Fruit fly (Drosophila melanogaster) whole organism, embryonic: Measurements from ENCODE around the gene Rbp1-like.
A peak's percentile ranks its signal among the peaks of the same experiment; 100 is the strongest.

Source experiments
- Antp ChIP-seq: fragments of 200-800 bp; sonication (Bioruptor generic); optimal IDR thresholded peaks from 3 replicates; lab custom pipeline; 2016; ENCODE audit warnings: missing biosample characterization, missing genetic modification characterization
- CG10431 ChIP-seq: fragments of 200-800 bp; sonication (Bioruptor generic); optimal IDR thresholded peaks from 3 replicates; lab custom pipeline; 2018; ENCODE audit warnings: missing biosample characterization, mild to moderate bottlenecking, missing genetic modification characterization
- CG10654 ChIP-seq: fragments of 200-800 bp; sonication (Bioruptor generic); optimal IDR thresholded peaks from 2 replicates; lab custom pipeline; 2016; ENCODE audit warnings: missing biosample characterization, missing genetic modification characterization
- CG12104 ChIP-seq: fragments of 200-800 bp; sonication (Bioruptor generic); optimal IDR thresholded peaks from 3 replicates; lab custom pipeline; 2016; ENCODE audit warnings: missing biosample characterization, missing genetic modification characterization
- CG13624 ChIP-seq: fragments of 200-800 bp; sonication (Bioruptor generic); optimal IDR thresholded peaks from 2 replicates; lab custom pipeline; 2016; ENCODE audit warnings: missing biosample characterization, missing genetic modification characterization
- CG13775 ChIP-seq: fragments of 200-800 bp; sonication (Bioruptor generic); optimal IDR thresholded peaks from 3 replicates; lab custom pipeline; 2017; ENCODE audit warnings: missing biosample characterization, mild to moderate bottlenecking, missing genetic modification characterization
- CG14710 ChIP-seq: fragments of 200-800 bp; sonication (Bioruptor generic); optimal IDR thresholded peaks from 3 replicates; lab custom pipeline; 2019; ENCODE audit warnings: missing biosample characterization, mild to moderate bottlenecking, missing genetic modification characterization, moderate library complexity
- CG2199 ChIP-seq: fragments of 200-800 bp; sonication (Bioruptor generic); IDR thresholded peaks from 3 replicates; pipeline ENCODE4 v1.3.6; 2022; ENCODE audit warnings: missing biosample characterization, missing genetic modification characterization
- CG2202 ChIP-seq: fragments of 200-800 bp; sonication (Bioruptor generic); optimal IDR thresholded peaks from 2 replicates; lab custom pipeline; 2018; ENCODE audit warnings: missing biosample characterization, mild to moderate bottlenecking, missing genetic modification characterization
- CG30020 ChIP-seq: fragments of 200-800 bp; optimal IDR thresholded peaks from 2 replicates; lab custom pipeline; 2019; ENCODE audit warnings: missing biosample characterization, mild to moderate bottlenecking, missing genetic modification characterization, moderate library complexity
- CG31365 ChIP-seq: fragments of 200-800 bp; sonication (Bioruptor generic); optimal IDR thresholded peaks from 2 replicates; lab custom pipeline; 2018; ENCODE audit warnings: missing biosample characterization, mild to moderate bottlenecking, missing genetic modification characterization
- CG4707 ChIP-seq: fragments of 200-800 bp; sonication (Bioruptor generic); optimal IDR thresholded peaks from 2 replicates; lab custom pipeline; 2018; ENCODE audit warnings: missing biosample characterization, mild to moderate bottlenecking, missing genetic modification characterization, moderate library complexity
- CG6654 ChIP-seq: fragments of 200-800 bp; sonication (Bioruptor generic); optimal IDR thresholded peaks from 2 replicates; lab custom pipeline; 2017; ENCODE audit warnings: missing biosample characterization, mild to moderate bottlenecking, missing genetic modification characterization
- CG6689 ChIP-seq: fragments of 200-800 bp; sonication (Bioruptor generic); IDR thresholded peaks from 2 replicates; pipeline ENCODE4 v1.3.6; 2022; ENCODE audit warnings: missing biosample characterization, missing genetic modification characterization
- CG6813 ChIP-seq: fragments of 200-800 bp; sonication (Bioruptor generic); optimal IDR thresholded peaks from 2 replicates; lab custom pipeline; 2017; ENCODE audit warnings: missing biosample characterization, missing genetic modification characterization, mild to moderate bottlenecking, moderate library complexity, missing genetic modification reagents
- CG7556 ChIP-seq: fragments of 200-800 bp; sonication (Bioruptor generic); optimal IDR thresholded peaks from 2 replicates; lab custom pipeline; 2017; ENCODE audit warnings: missing biosample characterization, mild to moderate bottlenecking, missing genetic modification characterization
- CG7839 ChIP-seq: fragments of 200-800 bp; sonication (Bioruptor generic); optimal IDR thresholded peaks from 3 replicates; lab custom pipeline; 2018; ENCODE audit warnings: missing biosample characterization, mild to moderate bottlenecking, missing genetic modification characterization, moderate library complexity
- CG8290 ChIP-seq, 3 experiments: fragments of 200-800 bp; sonication (Bioruptor generic); optimal IDR thresholded peaks; 2 replicates each; lab custom pipeline; 2016 to 2019; ENCODE audit warnings: missing biosample characterization in 3 of 3, missing genetic modification characterization in 3 of 3, mild to moderate bottlenecking in 2 of 3, moderate library complexity in 1 of 3
- CG9797 ChIP-seq: fragments of 200-800 bp; sonication (Bioruptor generic); optimal IDR thresholded peaks from 3 replicates; lab custom pipeline; 2018; ENCODE audit warnings: missing biosample characterization, mild to moderate bottlenecking, missing genetic modification characterization
- CrebB ChIP-seq: fragments of 200-800 bp; sonication (Bioruptor generic); optimal IDR thresholded peaks from 3 replicates; lab custom pipeline; 2018; ENCODE audit warnings: missing biosample characterization, mild to moderate bottlenecking, missing genetic modification characterization
- Dbx ChIP-seq: fragments of 200-800 bp; sonication (Bioruptor generic); IDR thresholded peaks from 3 replicates; pipeline ENCODE4 v1.3.6; 2022; ENCODE audit warnings: missing biosample characterization, missing genetic modification characterization
- Deaf1 ChIP-seq: fragments of 200-800 bp; optimal IDR thresholded peaks from 3 replicates; lab custom pipeline; 2019; ENCODE audit warnings: missing biosample characterization, mild to moderate bottlenecking, missing genetic modification characterization, moderate library complexity
- E2f2 ChIP-seq: fragments of 200-800 bp; sonication (Bioruptor generic); IDR thresholded peaks from 2 replicates; pipeline ENCODE4 v1.3.6; 2022; ENCODE audit warnings: missing biosample characterization, missing genetic modification characterization
- Ets97D ChIP-seq: fragments of 200-800 bp; sonication (Bioruptor generic); optimal IDR thresholded peaks from 3 replicates; lab custom pipeline; 2016; ENCODE audit warnings: missing biosample characterization, missing genetic modification characterization
- Fer3 ChIP-seq: fragments of 200-800 bp; sonication (Bioruptor generic); optimal IDR thresholded peaks from 2 replicates; lab custom pipeline; 2018; ENCODE audit warnings: missing biosample characterization, mild to moderate bottlenecking, missing genetic modification characterization, moderate library complexity
- Hand ChIP-seq: fragments of 200-800 bp; sonication (Bioruptor generic); optimal IDR thresholded peaks from 2 replicates; lab custom pipeline; 2017; ENCODE audit warnings: mild to moderate bottlenecking, missing biosample characterization, missing genetic modification reagents, missing genetic modification characterization
- Hey ChIP-seq: fragments of 200-800 bp; sonication (Bioruptor generic); optimal IDR thresholded peaks from 3 replicates; lab custom pipeline; 2018; ENCODE audit warnings: missing biosample characterization, mild to moderate bottlenecking, missing genetic modification characterization
- Hmr ChIP-seq: fragments of 200-800 bp; sonication (Bioruptor generic); optimal IDR thresholded peaks from 3 replicates; lab custom pipeline; 2017; ENCODE audit warnings: mild to moderate bottlenecking, missing biosample characterization, missing genetic modification reagents, missing genetic modification characterization
- Hr51 ChIP-seq, 2 experiments: fragments of 200-800 bp; sonication (Bioruptor generic); optimal IDR thresholded peaks; 2 replicates in 1 of 2; 3 replicates in 1 of 2; lab custom pipeline; 2016 to 2018; ENCODE audit warnings: missing biosample characterization in 2 of 2, missing genetic modification characterization in 2 of 2, mild to moderate bottlenecking in 1 of 2, moderate library complexity in 1 of 2
- Mad ChIP-seq: fragments of 200-800 bp; sonication (Bioruptor generic); optimal IDR thresholded peaks from 2 replicates; lab custom pipeline; 2016; ENCODE audit warnings: missing biosample characterization, missing genetic modification characterization
- Mes4 ChIP-seq: fragments of 200-800 bp; sonication (Bioruptor generic); optimal IDR thresholded peaks from 2 replicates; lab custom pipeline; 2016; ENCODE audit warnings: missing biosample characterization, missing genetic modification characterization
- Myb ChIP-seq: fragments of 200-800 bp; sonication (Bioruptor generic); optimal IDR thresholded peaks from 2 replicates; lab custom pipeline; 2016; ENCODE audit warnings: missing biosample characterization, missing genetic modification characterization
- Oli ChIP-seq: fragments of 200-800 bp; sonication (Bioruptor generic); optimal IDR thresholded peaks from 2 replicates; lab custom pipeline; 2018; ENCODE audit warnings: missing biosample characterization, mild to moderate bottlenecking, missing genetic modification characterization, moderate library complexity
- Scr ChIP-seq: fragments of 200-800 bp; sonication (Bioruptor generic); IDR thresholded peaks from 2 replicates; pipeline ENCODE4 v1.3.6; 2022; ENCODE audit warnings: missing biosample characterization, missing genetic modification characterization; ENCODE audit not compliant: partially characterized antibody
- Six4 ChIP-seq: fragments of 200-800 bp; sonication (Bioruptor generic); optimal IDR thresholded peaks from 2 replicates; lab custom pipeline; 2016; ENCODE audit warnings: missing biosample characterization, missing genetic modification characterization
- abd-A ChIP-seq: fragments of 200-800 bp; sonication (Bioruptor generic); optimal IDR thresholded peaks from 3 replicates; lab custom pipeline; 2019; ENCODE audit warnings: missing biosample characterization, mild to moderate bottlenecking, missing genetic modification characterization, moderate library complexity
- bsh ChIP-seq, 2 experiments: fragments of 200-800 bp; sonication (Bioruptor generic); optimal IDR thresholded peaks; 2 replicates each; lab custom pipeline; 2017 to 2018; ENCODE audit warnings: mild to moderate bottlenecking in 2 of 2, missing biosample characterization in 2 of 2, missing genetic modification characterization in 2 of 2, moderate library complexity in 1 of 2
- cg ChIP-seq: fragments of 200-800 bp; sonication (Bioruptor generic); optimal IDR thresholded peaks from 3 replicates; lab custom pipeline; 2019; ENCODE audit warnings: missing biosample characterization, mild to moderate bottlenecking, missing genetic modification characterization, moderate library complexity
- corto ChIP-seq: fragments of 200-800 bp; sonication (Bioruptor generic); optimal IDR thresholded peaks from 2 replicates; lab custom pipeline; 2016; ENCODE audit warnings: missing biosample characterization, mild to moderate bottlenecking, missing genetic modification characterization, moderate library complexity
- insv ChIP-seq, 2 experiments: fragments of 200-800 bp; sonication (Bioruptor generic); optimal IDR thresholded peaks; 3 replicates each; lab custom pipeline; 2016 to 2018; ENCODE audit warnings: missing biosample characterization in 2 of 2, missing genetic modification characterization in 2 of 2
- lov ChIP-seq, 2 experiments: fragments of 200-800 bp in 1 of 2; fragments of >200 bp in 1 of 2; sonication (Bioruptor generic) in 1 of 2; IDR thresholded peaks in 1 of 2; optimal IDR thresholded peaks in 1 of 2; 2 replicates in 1 of 2; 3 replicates in 1 of 2; pipeline versions ENCODE4 v1.3.6 to Lab custom; 2017 to 2022; ENCODE audit warnings: missing biosample characterization in 1 of 2, missing genetic modification characterization in 1 of 2
- mam ChIP-seq: fragments of 200-800 bp; sonication (Bioruptor generic); optimal IDR thresholded peaks from 3 replicates; lab custom pipeline; 2016; ENCODE audit warnings: missing biosample characterization, missing genetic modification characterization
- pros ChIP-seq: fragments of 200-800 bp; sonication (Bioruptor generic); optimal IDR thresholded peaks from 3 replicates; lab custom pipeline; 2019; ENCODE audit warnings: missing biosample characterization, mild to moderate bottlenecking, missing genetic modification characterization, moderate library complexity
- ro ChIP-seq: fragments of 200-800 bp; sonication (Bioruptor generic); IDR thresholded peaks from 2 replicates; pipeline ENCODE4 v1.3.6; 2022; ENCODE audit warnings: missing biosample characterization, missing genetic modification characterization
- run ChIP-seq: fragments of 200-800 bp; sonication (Bioruptor generic); optimal IDR thresholded peaks from 3 replicates; lab custom pipeline; 2018; ENCODE audit warnings: missing biosample characterization, mild to moderate bottlenecking, missing genetic modification characterization
- sug ChIP-seq: fragments of 200-800 bp; optimal IDR thresholded peaks from 2 replicates; lab custom pipeline; 2019; ENCODE audit warnings: missing biosample characterization, mild to moderate bottlenecking, missing genetic modification characterization, moderate library complexity
- tgo ChIP-seq: fragments of 200-800 bp; sonication (Bioruptor generic); IDR thresholded peaks from 3 replicates; pipeline ENCODE4 v1.3.6; 2022; ENCODE audit warnings: missing biosample characterization, missing genetic modification characterization
- yki ChIP-seq: fragments of >200 bp; optimal IDR thresholded peaks from 3 replicates; lab custom pipeline; 2018

Gene Rbp1-like

DNA sequence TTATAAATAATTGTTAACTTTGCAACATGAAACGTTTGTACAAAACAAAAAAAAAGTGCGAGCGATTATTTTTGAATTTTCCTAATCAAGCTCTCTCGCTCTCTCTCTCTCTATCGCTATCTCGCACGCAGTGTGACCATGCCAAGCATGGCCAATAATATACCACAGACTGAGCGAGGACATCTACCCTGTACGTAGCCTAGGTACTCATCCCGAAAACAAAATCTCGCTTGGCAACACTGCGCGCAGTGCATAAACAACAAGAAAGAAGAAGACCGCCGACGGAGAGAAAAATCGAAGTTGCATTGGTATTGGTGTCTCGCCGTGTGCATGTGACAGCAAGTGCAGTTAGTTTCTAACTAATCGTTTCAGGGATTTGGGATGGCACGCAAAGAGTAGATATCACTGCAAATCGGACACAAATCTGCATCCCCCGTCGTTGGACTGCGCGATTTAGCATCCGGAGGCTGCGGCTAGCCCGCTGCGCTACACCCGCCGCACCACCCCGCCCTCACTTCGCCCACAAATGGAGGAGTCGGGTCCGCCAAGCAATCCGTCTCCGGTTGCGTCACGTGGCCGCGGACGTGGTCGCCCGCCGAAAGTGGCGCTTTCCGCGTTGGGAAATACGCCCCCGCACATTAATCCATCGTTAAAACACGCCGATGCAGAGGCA is 28.4 kb upstream of the Rbp1-like start, which contains the start of the genes CG1998 and Set2 (continued):
- TF ChIP-seq sug (tag; lab: Kevin White, UChicago) (no peak), CG6654 (GFP tag; lab: Kevin White, UChicago) (no peak), run (tag; lab: Kevin White, UChicago) (no peak), Fer3 (tag; lab: Kevin White, UChicago) (no peak), CG31365 (tag; lab: Kevin White, UChicago) (peak; percentile 28), Antp (GFP tag; lab: Kevin White, UChicago) (peak; percentile 26), Mad (GFP tag; lab: Kevin White, UChicago) (peak; percentile 46), bsh (GFP tag; optimal IDR thresholded peaks at IDR 0.05; lab: Kevin White, UChicago) (no peak), Oli (tag; lab: Kevin White, UChicago) (no peak), CG8290 (GFP tag; optimal IDR thresholded peaks at IDR 0.05; lab: Kevin White, UChicago) (peak; percentile 85), CG8290 (tag; optimal IDR thresholded peaks at IDR 0.05; lab: Kevin White, UChicago) (peak; percentile 15 to 82), CG2199 (GFP tag; lab: Robert Waterston, UW) (peak; percentile 44; the same call in 1 of the 3 replicates), Hand (GFP tag; lab: Kevin White, UChicago) (no peak), tgo (GFP tag; lab: Robert Waterston, UW) (no peak), Deaf1 (tag; lab: Kevin White, UChicago) (peak; percentile 45), Six4 (GFP tag; lab: Kevin White, UChicago) (no peak), corto (GFP tag; lab: Kevin White, UChicago) (no peak), Ets97D (GFP tag; lab: Kevin White, UChicago) (peak; percentile 92), mam (peak; percentile 10), CG4707 (GFP tag; lab: Kevin White, UChicago) (no peak), insv (GFP tag; optimal IDR thresholded peaks at IDR 0.05; lab: Kevin White, UChicago) (peak in 1 of 2 experiments; percentile 74), CG6813 (GFP tag; lab: Kevin White, UChicago) (no peak), CG12104 (no peak), Hmr (GFP tag; lab: Kevin White, UChicago) (peak; percentile 80), Myb (peak; percentile 90), E2f2 (GFP tag; lab: Robert Waterston, UW) (peak; percentile 87), CG7839 (no peak), CG7556 (GFP tag; lab: Kevin White, UChicago) (no peak), pros (no peak), lov (optimal IDR thresholded peaks at IDR 0.05; lab: Kevin White, UChicago) (no peak), lov (GFP tag; IDR thresholded peaks at IDR 0.05; lab: Robert Waterston, UW) (no peak), CG14710 (tag; lab: Kevin White, UChicago) (peak; percentile 81), Dbx (GFP tag; lab: Robert Waterston, UW) (peak; percentile 38; the same call in 1 of the 3 replicates), abd-A (tag; lab: Kevin White, UChicago) (no peak), CG13624 (GFP tag; lab: Kevin White, UChicago) (peak; percentile 57), yki (no peak), ro (GFP tag; lab: Robert Waterston, UW) (no peak), cg (GFP tag; lab: Kevin White, UChicago) (peak; percentile 84), CG30020 (tag; lab: Kevin White, UChicago) (no peak), Hey (tag; lab: Kevin White, UChicago) (no peak), CG9797 (GFP tag; lab: Kevin White, UChicago) (peak; percentile 94), CG2202 (tag; lab: Kevin White, UChicago) (no peak), CG10654 (GFP tag; lab: Kevin White, UChicago) (peak; percentile 10), CrebB (peak; percentile 19), CG10431 (GFP tag; lab: Kevin White, UChicago) (no peak), CG13775 (GFP tag; lab: Kevin White, UChicago) (peak; percentile 22), CG6689 (GFP tag; lab: Robert Waterston, UW) (no peak), Mes4 (no peak), Hr51 (GFP tag; optimal IDR thresholded peaks at IDR 0.05; lab: Kevin White, UChicago) (no peak), Scr (GFP tag; lab: Robert Waterston, UW) (peak; percentile 27; the same call in 1 of the 2 replicates)
